Worm (Caenorhabditis elegans) whole organism, early embryonic: ENCODE measurements around the gene W07E11.1.

Experiments
- B0310.2 ChIP-seq: sonication (generic microtip); optimal IDR thresholded peaks from 2 replicates; lab custom pipeline; 2016; ENCODE audit warnings: mild to moderate bottlenecking, missing genetic modification characterization, missing compliant biosample characterization
- F13C5.2 ChIP-seq: sonication (generic microtip); optimal IDR thresholded peaks from 2 replicates; lab custom pipeline; 2017; ENCODE audit warnings: mild to moderate bottlenecking, missing genetic modification characterization, inconsistent platforms, missing compliant biosample characterization
- aly-1 ChIP-seq: sonication (generic microtip); optimal IDR thresholded peaks from 2 replicates; lab custom pipeline; 2016; ENCODE audit warnings: missing genetic modification characterization, missing compliant biosample characterization
- ama-1 ChIP-seq: fragments of 150-350 bp; optimal IDR thresholded peaks from 2 replicates; lab custom pipeline; 2014
- ceh-13 ChIP-seq: fragments of 200-800 bp; sonication (Bioruptor generic); optimal IDR thresholded peaks from 2 replicates; lab custom pipeline; 2018; ENCODE audit warnings: mild to moderate bottlenecking, missing genetic modification characterization, missing compliant biosample characterization
- ceh-36 ChIP-seq: sonication (generic microtip); optimal IDR thresholded peaks from 2 replicates; lab custom pipeline; 2016; ENCODE audit warnings: missing genetic modification characterization, inconsistent platforms, missing compliant biosample characterization
- ets-7 ChIP-seq: sonication (generic microtip); optimal IDR thresholded peaks from 2 replicates; lab custom pipeline; 2016; ENCODE audit warnings: missing genotype, missing genetic modification characterization, missing compliant biosample characterization
- flt-1 ChIP-seq: fragments of 200-800 bp; sonication (Bioruptor generic); IDR thresholded peaks from 2 replicates; pipeline ENCODE4 v1.3.6; 2022; ENCODE audit warnings: missing genetic modification characterization, missing compliant biosample characterization
- hmbx-1 ChIP-seq: sonication (generic microtip); optimal IDR thresholded peaks from 2 replicates; lab custom pipeline; 2016; ENCODE audit warnings: mild to moderate bottlenecking, missing genetic modification characterization, missing compliant biosample characterization
- hmg-4 ChIP-seq: fragments of 200-800 bp; sonication (Bioruptor generic); optimal IDR thresholded peaks from 2 replicates; lab custom pipeline; 2018; ENCODE audit warnings: mild to moderate bottlenecking, missing genetic modification characterization, missing compliant biosample characterization
- hnd-1 ChIP-seq: sonication (generic microtip); optimal IDR thresholded peaks from 2 replicates; lab custom pipeline; 2016; ENCODE audit warnings: missing genetic modification characterization, missing compliant biosample characterization
- pes-1 ChIP-seq: fragments of 200-800 bp; sonication (Bioruptor generic); IDR thresholded peaks from 2 replicates; pipeline ENCODE4 v1.3.6; 2022; ENCODE audit warnings: missing genetic modification reagents, missing genetic modification characterization, missing compliant biosample characterization
- scrt-1 ChIP-seq: fragments of 200-800 bp; sonication (Bioruptor generic); IDR thresholded peaks from 2 replicates; pipeline ENCODE4 v1.3.6; 2022; ENCODE audit warnings: missing genetic modification characterization, missing compliant biosample characterization
- sea-1 ChIP-seq: fragments of 200-800 bp; sonication (Bioruptor generic); conservative IDR thresholded peaks from 2 replicates; pipeline ENCODE4 v1.3.6; 2022; ENCODE audit warnings: missing genetic modification characterization, missing compliant biosample characterization
- tbx-11 ChIP-seq: fragments of 200-800 bp; sonication (Bioruptor generic); IDR thresholded peaks from 2 replicates; pipeline ENCODE4 v1.3.6; 2022; ENCODE audit warnings: missing genetic modification characterization, missing compliant biosample characterization
- tbx-37 ChIP-seq: fragments of 200-800 bp; sonication (Bioruptor generic); conservative IDR thresholded peaks from 2 replicates; pipeline ENCODE4 v1.3.6; 2022; ENCODE audit warnings: missing genetic modification reagents, missing genetic modification characterization, missing compliant biosample characterization
- tra-4 ChIP-seq: sonication (generic microtip); optimal IDR thresholded peaks from 2 replicates; lab custom pipeline; 2017; ENCODE audit warnings: missing genetic modification characterization, missing compliant biosample characterization

The W07E11.1 gene

ce11 chrX:10095145-10095544 lies 10.7 kb downstream of the W07E11.1 start, which contains the start of gene flp-2:
Gene flp-2, minus strand, starts transcription at chrX:10095245.
- no peak for TF ChIP-seq scrt-1 (GFP tag; lab: Robert Waterston, UW)
- no peak for TF ChIP-seq hmg-4 (GFP tag; lab: Kevin White, UChicago)
- no peak for TF ChIP-seq hmbx-1
- no peak for TF ChIP-seq flt-1
- TF ChIP-seq aly-1 (tag; lab: Kevin White, UChicago) = no peak

ce11 chrX:10113677-10114076 lies 29.3 kb downstream of the W07E11.1 start:
- TF ChIP-seq ets-7 (tag; lab: Kevin White, UChicago) (no peak), ceh-36 (no peak), tbx-11 (GFP tag; lab: Robert Waterston, UW) (no peak), hmbx-1 (no peak), sea-1 (no peak), scrt-1 (GFP tag; lab: Robert Waterston, UW) (no peak), tra-4 (no peak), ceh-13 (GFP tag; lab: Kevin White, UChicago) (no peak)

- TF ChIP-seq ets-7 (tag; lab: Kevin White, UChicago) = no peak
- TF ChIP-seq tbx-37 = no peak
- TF ChIP-seq B0310.2 = no peak
- no peak for TF ChIP-seq ceh-36
- no peak for TF ChIP-seq sea-1
- TF ChIP-seq ama-1 (lab: Kevin White, UChicago) = no peak
- TF ChIP-seq pes-1 = no peak
- TF ChIP-seq hmg-4 (GFP tag; lab: Kevin White, UChicago) = no peak
- no peak for TF ChIP-seq tbx-11 (GFP tag; lab: Robert Waterston, UW)
- no peak for TF ChIP-seq aly-1 (tag; lab: Kevin White, UChicago)
- no peak for TF ChIP-seq flt-1
- TF ChIP-seq ceh-13 (GFP tag; lab: Kevin White, UChicago) = no peak
These were observed 38.6 kb downstream of the W07E11.1 start for ce11 chrX:10123015-10123414.

- TF ChIP-seq ceh-36 (no peak), sea-1 (no peak), ceh-13 (GFP tag; lab: Kevin White, UChicago) (no peak), hmg-4 (GFP tag; lab: Kevin White, UChicago) (no peak), aly-1 (tag; lab: Kevin White, UChicago) (no peak), tra-4 (no peak), B0310.2 (no peak)
These were observed 39.9 kb downstream of the W07E11.1 start for ce11 chrX:10124338-10124737.

- no peak for TF ChIP-seq hmbx-1
- TF ChIP-seq ets-7 (tag; lab: Kevin White, UChicago) = no peak
- TF ChIP-seq aly-1 (tag; lab: Kevin White, UChicago) = no peak
- no peak for TF ChIP-seq B0310.2
- TF ChIP-seq scrt-1 (GFP tag; lab: Robert Waterston, UW) = no peak
- TF ChIP-seq pes-1 = no peak
- no peak for TF ChIP-seq ceh-36
- no peak for TF ChIP-seq sea-1
- TF ChIP-seq tbx-37 = no peak
- no peak for TF ChIP-seq ama-1 (lab: Kevin White, UChicago)
- no peak for TF ChIP-seq hnd-1 (tag; lab: Kevin White, UChicago)
These were observed 45.7 kb downstream of the W07E11.1 start for ce11 chrX:10130159-10130558.

ce11 chrX:10132546-10133032 lies 48.2 kb downstream of the W07E11.1 start:
- peak; percentile 14 for TF ChIP-seq ets-7 (tag; lab: Kevin White, UChicago)
- peak; percentile 87 for TF ChIP-seq flt-1
- peak; percentile 94 for TF ChIP-seq sea-1
- peak; percentile 72 for TF ChIP-seq ceh-13 (GFP tag; lab: Kevin White, UChicago)
- TF ChIP-seq hmbx-1 = peak; percentile 53
- TF ChIP-seq hmg-4 (GFP tag; lab: Kevin White, UChicago) = peak; percentile 81
- TF ChIP-seq ceh-36 = peak; percentile 79
- peak; percentile 89 for TF ChIP-seq scrt-1 (GFP tag; lab: Robert Waterston, UW)
- peak; percentile 88 for TF ChIP-seq aly-1 (tag; lab: Kevin White, UChicago)
- peak; percentile 68 for TF ChIP-seq F13C5.2 (tag; lab: Kevin White, UChicago)
- peak; percentile 92 for TF ChIP-seq pes-1
- peak; percentile 86 for TF ChIP-seq tbx-37
- TF ChIP-seq B0310.2 = peak; percentile 62
- TF ChIP-seq tbx-11 (GFP tag; lab: Robert Waterston, UW) = peak; percentile 89
- TF ChIP-seq hnd-1 (tag; lab: Kevin White, UChicago) = peak; percentile 76

- TF ChIP-seq tbx-37 = no peak
These were observed 48.7 kb downstream of the W07E11.1 start, which contains the start of gene unc-58 for ce11 chrX:10133082-10133481. Gene unc-58, minus strand, starts transcription at chrX:10133182.

ce11 chrX:10138494-10138893 lies 54.1 kb downstream of the W07E11.1 start, which contains the start of gene moc-1:
Gene moc-1, minus strand, starts transcription at chrX:10138620.
- TF ChIP-seq tbx-37 (no peak), ets-7 (tag; lab: Kevin White, UChicago) (no peak), tra-4 (no peak)

- TF ChIP-seq ceh-36 (no peak), F13C5.2 (tag; lab: Kevin White, UChicago) (no peak), hnd-1 (tag; lab: Kevin White, UChicago) (no peak), tra-4 (no peak), ets-7 (tag; lab: Kevin White, UChicago) (no peak), hmbx-1 (no peak), ama-1 (lab: Kevin White, UChicago) (no peak)
These were observed 56.8 kb downstream of the W07E11.1 start for ce11 chrX:10141264-10141663.
